Worm (Caenorhabditis elegans) whole organism, midembryonic: ENCODE results near the gene T09B9.1.

Experiments
- T22C8.4 ChIP-seq: fragments of 200-800 bp; sonication (Bioruptor generic); IDR thresholded peaks from 2 replicates; pipeline ENCODE4 v1.3.6; 2022; ENCODE audit warnings: missing genetic modification characterization, missing compliant biosample characterization
- flt-1 ChIP-seq: fragments of 200-800 bp; sonication (Bioruptor generic); IDR thresholded peaks from 2 replicates; pipeline ENCODE4 v1.3.6; 2022; ENCODE audit warnings: missing genetic modification characterization, missing compliant biosample characterization
- ztf-23 ChIP-seq: fragments of 200-800 bp; sonication (Bioruptor generic); IDR thresholded peaks from 2 replicates; pipeline ENCODE4 v1.3.6; 2022; ENCODE audit warnings: missing genetic modification reagents, missing genetic modification characterization, missing compliant biosample characterization

DNA sequence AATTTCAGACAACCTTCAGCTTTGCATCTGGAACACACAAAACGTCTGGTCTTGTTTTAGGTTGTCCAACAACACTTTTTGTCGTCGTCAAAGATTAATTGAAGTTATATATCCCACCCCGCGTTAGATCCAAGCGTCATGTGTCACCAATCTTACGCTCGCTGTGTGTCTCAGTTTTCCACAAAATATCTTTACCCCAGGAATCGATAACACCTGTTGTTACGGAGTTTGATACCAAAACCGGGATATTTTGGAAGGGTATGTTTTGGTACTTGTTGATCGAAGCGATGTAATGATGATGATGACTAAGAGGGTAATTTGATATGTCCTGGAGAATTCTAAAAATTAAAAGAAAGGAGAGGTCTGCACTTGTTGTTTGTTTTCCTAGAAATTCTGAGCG lies 21.6 kb upstream of the T09B9.1 start:
- TF ChIP-seq ztf-23 (GFP tag; lab: Robert Waterston, UW): no peak
- TF ChIP-seq flt-1 (GFP tag; lab: Robert Waterston, UW): no peak
- TF ChIP-seq T22C8.4 (GFP tag; lab: Robert Waterston, UW): no peak
